Fruit fly (Drosophila melanogaster) Kc167 (cell line): ENCODE measurements around the gene betaTub85D.

Experiments used
- Myc ChIP-seq: fragments of >200 bp; optimal IDR thresholded peaks from 2 replicates; lab custom pipeline; 2017; ENCODE audit warnings: missing external identifiers
- Sin3A ChIP-seq: fragments of >200 bp; optimal IDR thresholded peaks from 2 replicates; lab custom pipeline; 2018; ENCODE audit warnings: missing external identifiers
- h ChIP-seq: fragments of >200 bp; optimal IDR thresholded peaks from 3 replicates; lab custom pipeline; 2018; ENCODE audit warnings: missing external identifiers
- insv ChIP-seq: fragments of >200 bp; optimal IDR thresholded peaks from 3 replicates; lab custom pipeline; 2018; ENCODE audit warnings: missing external identifiers
- psq ChIP-seq: fragments of >200 bp; optimal IDR thresholded peaks from 2 replicates; lab custom pipeline; 2017; ENCODE audit warnings: missing external identifiers
- ttk ChIP-seq: sonication (Bioruptor generic); optimal IDR thresholded peaks from 2 replicates; lab custom pipeline; 2017; ENCODE audit warnings: missing external identifiers

betaTub85D gene

dm6 chr3R:9365121-9365520 lies 45.0 kb downstream of the betaTub85D start, which contains the start of gene Srr:
TSS of gene Srr (plus strand) at chr3R:9365398.
- TF ChIP-seq Sin3A (lab: Kevin White, UChicago) (no peak), insv (lab: Kevin White, UChicago) (no peak), ttk (lab: Kevin White, UChicago) (no peak), psq (lab: Kevin White, UChicago) (no peak), h (no peak), Myc (lab: Kevin White, UChicago) (no peak)

DNA sequence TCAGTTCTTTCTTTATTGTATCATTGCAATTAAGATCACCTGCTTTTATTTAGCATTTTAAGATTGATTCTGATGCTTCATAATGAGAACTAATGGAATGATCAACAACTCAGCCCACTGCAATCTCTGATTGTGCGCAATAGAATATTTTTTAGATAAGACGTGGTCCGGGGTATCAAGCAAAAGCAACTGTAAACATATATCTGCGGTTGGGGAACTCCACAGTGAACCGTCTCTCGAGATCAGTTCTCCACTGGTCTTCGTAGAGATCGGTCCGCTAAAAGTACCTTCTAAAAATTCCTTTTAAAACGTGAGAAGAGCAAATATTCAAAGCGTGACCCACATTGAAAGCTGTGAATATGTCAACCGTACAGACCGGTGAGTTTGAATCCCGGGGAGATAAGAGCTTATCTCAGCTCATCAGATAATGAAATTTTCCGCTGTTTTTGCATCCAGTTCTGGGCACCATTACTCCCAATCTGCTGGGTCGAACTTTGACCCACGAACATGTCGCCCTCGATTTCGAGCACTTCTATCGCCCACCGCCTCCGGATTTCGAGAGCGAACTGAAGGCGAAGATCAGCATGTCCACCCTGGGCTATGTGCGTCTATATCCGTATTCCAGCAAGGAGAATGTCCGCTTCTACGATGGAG lies 46.9 kb downstream of the betaTub85D start, which contains the start of gene CG18473:
Gene CG18473 (plus strand): TSS at position 240 of the 654 bp plus-strand sequence.
- no peak for TF ChIP-seq Myc (lab: Kevin White, UChicago)

DNA sequence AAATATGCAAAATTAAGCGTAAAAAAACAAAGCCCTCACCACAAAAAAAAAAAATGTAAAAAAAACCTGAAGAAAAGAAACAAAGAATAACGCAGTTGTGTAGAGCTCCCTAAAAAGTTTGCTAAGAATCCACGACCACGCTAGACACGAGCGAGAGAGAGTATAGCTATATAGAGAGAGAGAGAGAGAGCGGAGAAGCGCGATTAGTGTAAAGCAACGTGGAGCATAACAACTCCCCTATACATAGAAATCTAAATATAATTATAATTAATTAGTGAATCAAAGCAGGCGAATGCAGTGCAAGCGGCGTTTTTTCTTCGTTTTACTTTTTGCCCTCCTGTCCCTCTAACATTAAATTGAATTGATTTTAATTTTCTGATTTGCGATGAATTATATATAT lies 50.7 kb downstream of the betaTub85D start:
- TF ChIP-seq h (no peak), ttk (lab: Kevin White, UChicago) (no peak), Myc (lab: Kevin White, UChicago) (no peak)
